Fruit fly (Drosophila melanogaster) whole organism, pupa: ENCODE results near the gene Chpf.

Source experiments
- CG10348 ChIP-seq: fragments of 200-800 bp; sonication (Bioruptor generic); IDR thresholded peaks from 2 replicates; pipeline ENCODE4 v1.3.6; 2022; ENCODE audit warnings: missing biosample characterization, missing genetic modification characterization
- CG12605 ChIP-seq: fragments of 200-800 bp; sonication (Bioruptor generic); IDR thresholded peaks from 2 replicates; pipeline ENCODE4 v1.3.6; 2022; ENCODE audit warnings: missing biosample characterization, missing genetic modification characterization
- CG13204 ChIP-seq: fragments of 200-800 bp; sonication (Bioruptor generic); optimal IDR thresholded peaks from 2 replicates; lab custom pipeline; 2018; ENCODE audit warnings: missing biosample characterization, mild to moderate bottlenecking, missing genetic modification characterization, moderate library complexity
- CG14655 ChIP-seq: fragments of 200-800 bp; sonication (Bioruptor generic); optimal IDR thresholded peaks from 3 replicates; lab custom pipeline; 2017; ENCODE audit warnings: mild to moderate bottlenecking, missing biosample characterization, missing genetic modification reagents, missing genetic modification characterization
- CG32121 ChIP-seq: fragments of 200-800 bp; sonication (Bioruptor generic); IDR thresholded peaks from 2 replicates; pipeline ENCODE4 v1.3.6; 2022; ENCODE audit warnings: missing biosample characterization, missing genetic modification characterization
- CG34367 ChIP-seq: fragments of 200-800 bp; sonication (Bioruptor generic); optimal IDR thresholded peaks from 2 replicates; lab custom pipeline; 2018; ENCODE audit warnings: missing biosample characterization, mild to moderate bottlenecking, missing genetic modification characterization
- CG8159 ChIP-seq: fragments of 200-800 bp; sonication (Bioruptor generic); optimal IDR thresholded peaks from 3 replicates; lab custom pipeline; 2018; ENCODE audit warnings: missing biosample characterization, mild to moderate bottlenecking, missing genetic modification characterization, moderate library complexity
- EcR ChIP-seq: fragments of 200-800 bp; sonication (Bioruptor generic); optimal IDR thresholded peaks from 3 replicates; lab custom pipeline; 2019; ENCODE audit warnings: missing biosample characterization, missing genetic modification characterization, mild to moderate bottlenecking, moderate library complexity, missing genetic modification reagents
- Ets98B ChIP-seq: fragments of 200-800 bp; sonication (Bioruptor generic); IDR thresholded peaks from 2 replicates; pipeline ENCODE4 v1.3.6; 2022; ENCODE audit warnings: missing biosample characterization, missing genetic modification characterization
- Pif1A ChIP-seq: fragments of 200-800 bp; sonication (Bioruptor generic); optimal IDR thresholded peaks from 3 replicates; lab custom pipeline; 2016; ENCODE audit warnings: missing biosample characterization, missing genetic modification characterization
- Snoo ChIP-seq: fragments of 200-800 bp; sonication (Bioruptor generic); optimal IDR thresholded peaks from 3 replicates; lab custom pipeline; 2017; ENCODE audit warnings: missing biosample characterization, mild to moderate bottlenecking, missing genetic modification characterization, inconsistent platforms
- fd96Ca ChIP-seq: fragments of 200-800 bp; sonication (Bioruptor generic); IDR thresholded peaks from 3 replicates; pipeline ENCODE4 v1.3.6; 2022; ENCODE audit warnings: missing biosample characterization, missing genetic modification characterization
- gl ChIP-seq: fragments of 200-800 bp; sonication (Bioruptor generic); optimal IDR thresholded peaks from 2 replicates; lab custom pipeline; 2018; ENCODE audit warnings: missing biosample characterization, mild to moderate bottlenecking, missing genetic modification characterization

dm6 chrX:13055228-13055627 is 57.0 kb downstream of the Chpf start, which contains the start of gene CG12715:
- no peak for TF ChIP-seq CG8159 (tag; lab: Kevin White, UChicago)
- no peak for TF ChIP-seq EcR
- no peak for TF ChIP-seq CG13204 (GFP tag; lab: Kevin White, UChicago)
- TF ChIP-seq CG12605, result no peak
- TF ChIP-seq gl, result no peak
- no peak for TF ChIP-seq CG10348 (GFP tag; lab: Robert Waterston, UW)
- TF ChIP-seq Snoo (tag; lab: Kevin White, UChicago), result no peak
- no peak for TF ChIP-seq CG32121 (GFP tag; lab: Robert Waterston, UW)
- TF ChIP-seq Pif1A, result no peak
- TF ChIP-seq Ets98B (GFP tag; lab: Robert Waterston, UW), result no peak
- TF ChIP-seq CG34367, result no peak
- TF ChIP-seq fd96Ca (GFP tag; lab: Robert Waterston, UW), result no peak
- no peak for TF ChIP-seq CG14655 (GFP tag; lab: Kevin White, UChicago)
